Worm (Caenorhabditis elegans) whole organism, L1 larva: ENCODE data around the gene spe-18.

ENCODE experiments used
- C04F5.9 ChIP-seq: sonication (generic microtip); optimal IDR thresholded peaks from 2 replicates; lab custom pipeline; 2016; ENCODE audit warnings: missing genetic modification characterization, missing compliant biosample characterization
- Y116A8C.19 ChIP-seq: sonication (generic microtip); optimal IDR thresholded peaks from 2 replicates; lab custom pipeline; 2016; ENCODE audit warnings: missing compliant biosample characterization, missing genetic modification characterization, borderline replicate concordance
- alr-1 ChIP-seq: fragments of 200-800 bp; sonication (Bioruptor generic); optimal IDR thresholded peaks from 2 replicates; lab custom pipeline; 2018; ENCODE audit warnings: borderline replicate concordance, mild to moderate bottlenecking, missing genetic modification characterization, missing compliant biosample characterization
- aly-2 ChIP-seq: fragments of 150-350 bp; optimal IDR thresholded peaks from 2 replicates; lab custom pipeline; 2014; ENCODE audit warnings: missing biosample characterization, missing genetic modification characterization
- ama-1 ChIP-seq: fragments of 150-350 bp; optimal IDR thresholded peaks from 2 replicates; lab custom pipeline; 2014
- ceh-63 ChIP-seq: fragments of 200-800 bp; sonication (Bioruptor generic); optimal IDR thresholded peaks from 2 replicates; lab custom pipeline; 2018; ENCODE audit warnings: mild to moderate bottlenecking, missing genetic modification characterization, missing compliant biosample characterization
- ceh-82 ChIP-seq, 3 experiments: fragments of 150-350 bp in 1 of 3; sonication (generic microtip) in 2 of 3; optimal IDR thresholded peaks; 2 replicates each; lab custom pipeline; 2014 to 2017; ENCODE audit warnings: missing biosample characterization in 3 of 3, missing genetic modification characterization in 3 of 3
- ceh-90 ChIP-seq: sonication (generic microtip); optimal IDR thresholded peaks from 2 replicates; lab custom pipeline; 2016; ENCODE audit warnings: missing genetic modification characterization, missing compliant biosample characterization
- dpl-1 ChIP-seq, 3 experiments: fragments of 150-350 bp in 2 of 3; sonication (generic microtip) in 1 of 3; optimal IDR thresholded peaks; 2 replicates each; lab custom pipeline; 2014 to 2017; ENCODE audit warnings: missing biosample characterization in 3 of 3, missing genetic modification characterization in 3 of 3, missing genetic modification reagents in 3 of 3
- dsc-1 ChIP-seq: sonication (generic microtip); optimal IDR thresholded peaks from 2 replicates; lab custom pipeline; 2016; ENCODE audit warnings: mild to moderate bottlenecking, missing genetic modification characterization, missing compliant biosample characterization
- efl-1 ChIP-seq, 4 experiments: fragments of 150-350 bp; optimal IDR thresholded peaks in 3 of 4; peaks in 1 of 4; 1 replicate in 1 of 4; 2 replicates in 3 of 4; lab custom pipeline; 2014; ENCODE audit warnings: missing biosample characterization in 2 of 4, missing genetic modification characterization in 2 of 4, missing genetic modification reagents in 2 of 4
- egl-13 ChIP-seq: sonication (generic microtip); optimal IDR thresholded peaks from 2 replicates; lab custom pipeline; 2016; ENCODE audit warnings: missing genotype, missing genetic modification reagents, missing genetic modification characterization, missing compliant biosample characterization
- egl-27 ChIP-seq, 2 experiments: fragments of 150-350 bp in 1 of 2; sonication (generic microtip); optimal IDR thresholded peaks; 3 replicates each; lab custom pipeline; 2017 to 2018; ENCODE audit warnings: missing biosample characterization in 2 of 2, missing genetic modification characterization in 2 of 2, missing genetic modification reagents in 2 of 2
- elt-3 ChIP-seq, 6 experiments: fragments of 150-350 bp in 1 of 6; sonication (generic microtip); optimal IDR thresholded peaks; 2 replicates each; lab custom pipeline; 2017 to 2018; ENCODE audit warnings: missing biosample characterization in 6 of 6, missing genetic modification characterization in 6 of 6, inconsistent platforms in 1 of 6
- fkh-10 ChIP-seq: sonication (generic microtip); optimal IDR thresholded peaks from 2 replicates; lab custom pipeline; 2017; ENCODE audit warnings: missing biosample characterization, missing genetic modification reagents, missing genetic modification characterization
- fkh-8 ChIP-seq: sonication (generic microtip); optimal IDR thresholded peaks from 2 replicates; lab custom pipeline; 2016; ENCODE audit warnings: mild to moderate bottlenecking, missing genetic modification characterization, missing compliant biosample characterization
- grh-1 ChIP-seq: fragments of 200-800 bp; sonication (Bioruptor generic); IDR thresholded peaks from 2 replicates; pipeline ENCODE4 v1.3.6; 2022; ENCODE audit warnings: missing genetic modification reagents, missing genetic modification characterization, missing compliant biosample characterization
- hlh-17 ChIP-seq: fragments of 200-800 bp; sonication (Bioruptor generic); optimal IDR thresholded peaks from 2 replicates; lab custom pipeline; 2018; ENCODE audit warnings: missing genetic modification characterization, mild to moderate bottlenecking, missing compliant biosample characterization, moderate library complexity, borderline replicate concordance
- hlh-4 ChIP-seq: sonication (generic microtip); optimal IDR thresholded peaks from 2 replicates; lab custom pipeline; 2016; ENCODE audit warnings: mild to moderate bottlenecking, missing genetic modification characterization, missing compliant biosample characterization
- irx-1 ChIP-seq: sonication (generic microtip); optimal IDR thresholded peaks from 2 replicates; lab custom pipeline; 2016; ENCODE audit warnings: missing genetic modification characterization, missing compliant biosample characterization
- lin-39 ChIP-seq: fragments of 150-350 bp; optimal IDR thresholded peaks from 2 replicates; lab custom pipeline; 2014; ENCODE audit warnings: missing biosample characterization, missing genetic modification reagents, missing genetic modification characterization
- lir-3 ChIP-seq: sonication (generic microtip); optimal IDR thresholded peaks from 2 replicates; lab custom pipeline; 2016; ENCODE audit warnings: mild to moderate bottlenecking, missing genetic modification characterization, moderate library complexity, missing compliant biosample characterization; ENCODE audit not compliant: poor library complexity
- mdl-1 ChIP-seq, 2 experiments: fragments of 150-350 bp; optimal IDR thresholded peaks; 2 replicates each; lab custom pipeline; 2014 to 2017; ENCODE audit warnings: missing biosample characterization in 2 of 2, missing genetic modification characterization in 2 of 2, inconsistent platforms in 1 of 2
- mef-2 ChIP-seq: fragments of 150-350 bp; optimal IDR thresholded peaks from 2 replicates; lab custom pipeline; 2014; ENCODE audit warnings: missing biosample characterization, missing genetic modification characterization
- mep-1 ChIP-seq: fragments of 150-350 bp; optimal IDR thresholded peaks from 2 replicates; lab custom pipeline; 2014; ENCODE audit warnings: missing biosample characterization, missing genetic modification characterization
- nhr-19 ChIP-seq: fragments of 200-800 bp; sonication (Bioruptor generic); conservative IDR thresholded peaks from 2 replicates; pipeline ENCODE4 v1.3.6; 2022; ENCODE audit warnings: missing genetic modification characterization, missing compliant biosample characterization
- nhr-71 ChIP-seq: sonication (generic microtip); optimal IDR thresholded peaks from 2 replicates; lab custom pipeline; 2016; ENCODE audit warnings: mild to moderate bottlenecking, missing genetic modification characterization, moderate library complexity, missing compliant biosample characterization
- nhr-76 ChIP-seq: sonication (generic microtip); optimal IDR thresholded peaks from 2 replicates; lab custom pipeline; 2017; ENCODE audit warnings: missing biosample characterization, missing genetic modification characterization
- nhr-77 ChIP-seq: fragments of 150-350 bp; optimal IDR thresholded peaks from 2 replicates; lab custom pipeline; 2014; ENCODE audit warnings: missing biosample characterization, missing genetic modification characterization
- nhr-84 ChIP-seq: sonication (generic microtip); optimal IDR thresholded peaks from 2 replicates; lab custom pipeline; 2017; ENCODE audit warnings: missing biosample characterization, missing genetic modification characterization
- nhr-85 ChIP-seq: sonication (generic microtip); peaks from one replicate; lab custom pipeline; 2016; ENCODE audit warnings: missing genetic modification characterization, inconsistent platforms, missing compliant biosample characterization
- pag-3 ChIP-seq: sonication (generic microtip); optimal IDR thresholded peaks from 2 replicates; lab custom pipeline; 2017; ENCODE audit warnings: missing genetic modification characterization, mild to moderate bottlenecking, missing compliant biosample characterization, antibody characterized with exemption, borderline replicate concordance; ENCODE audit not compliant: insufficient read depth
- pax-3 ChIP-seq: fragments of 200-800 bp; sonication (Bioruptor generic); optimal IDR thresholded peaks from 2 replicates; lab custom pipeline; 2018; ENCODE audit warnings: mild to moderate bottlenecking, missing genetic modification characterization, moderate library complexity, missing compliant biosample characterization
- rnt-1 ChIP-seq: sonication (generic microtip); optimal IDR thresholded peaks from 2 replicates; lab custom pipeline; 2016; ENCODE audit warnings: mild to moderate bottlenecking, missing genetic modification characterization, moderate library complexity, missing compliant biosample characterization
- snpc-4 ChIP-seq: fragments of 150-350 bp; optimal IDR thresholded peaks from 2 replicates; lab custom pipeline; 2014; ENCODE audit warnings: missing biosample characterization, missing genetic modification characterization
- sox-4 ChIP-seq: sonication (generic microtip); optimal IDR thresholded peaks from 2 replicates; lab custom pipeline; 2016; ENCODE audit warnings: missing genetic modification characterization, missing compliant biosample characterization
- sup-37 ChIP-seq: fragments of 200-800 bp; sonication (Bioruptor generic); optimal IDR thresholded peaks from 2 replicates; lab custom pipeline; 2018; ENCODE audit warnings: mild to moderate bottlenecking, missing genetic modification characterization, missing compliant biosample characterization
- tbx-2 ChIP-seq: sonication (generic microtip); optimal IDR thresholded peaks from 2 replicates; lab custom pipeline; 2016; ENCODE audit warnings: missing genetic modification characterization, missing compliant biosample characterization
- unc-130 ChIP-seq: fragments of 150-350 bp; optimal IDR thresholded peaks from 2 replicates; lab custom pipeline; 2017; ENCODE audit warnings: missing biosample characterization, missing genetic modification characterization, inconsistent platforms
- unc-62 ChIP-seq: fragments of 150-350 bp; optimal IDR thresholded peaks from 2 replicates; lab custom pipeline; 2014; ENCODE audit warnings: missing biosample characterization, missing genetic modification reagents, missing genetic modification characterization
- zip-4 ChIP-seq: fragments of 200-800 bp; sonication (Bioruptor generic); optimal IDR thresholded peaks from 2 replicates; lab custom pipeline; 2018; ENCODE audit warnings: mild to moderate bottlenecking, missing genetic modification characterization, moderate library complexity, missing compliant biosample characterization
- ztf-4 ChIP-seq: fragments of 150-350 bp; optimal IDR thresholded peaks from 2 replicates; lab custom pipeline; 2014; ENCODE audit warnings: missing biosample characterization, missing genetic modification characterization

spe-18 gene

ce11 chrII:13165683-13166259 lies 12.6 kb upstream of the spe-18 start, which contains the start of gene moe-3 (continued):
- TF ChIP-seq egl-27 (tag; optimal IDR thresholded peaks at IDR 0.05; lab: Kevin White, UChicago) (no peak), dpl-1 (GFP tag; optimal IDR thresholded peaks at IDR 0.05; lab: Kevin White, UChicago) (peak in 1 of 3 experiments; percentile 17)

- TF ChIP-seq nhr-77 (no peak), nhr-71 (tag; lab: Kevin White, UChicago) (no peak), zip-4 (GFP tag; lab: Kevin White, UChicago) (no peak), nhr-84 (tag; lab: Kevin White, UChicago) (no peak), ceh-63 (GFP tag; lab: Kevin White, UChicago) (no peak), sox-4 (no peak), fkh-10 (GFP tag; lab: Kevin White, UChicago) (no peak), fkh-8 (no peak), elt-3 (tag; optimal IDR thresholded peaks at IDR 0.05; lab: Kevin White, UChicago) (no peak), tbx-2 (tag; lab: Kevin White, UChicago) (no peak), rnt-1 (tag; lab: Kevin White, UChicago) (no peak), ceh-90 (tag; lab: Kevin White, UChicago) (no peak), ceh-82 (tag; optimal IDR thresholded peaks at IDR 0.05; lab: Kevin White, UChicago) (no peak)
Measured at ce11 chrII:13164062-13164461, 10.9 kb upstream of the spe-18 start.

ce11 chrII:13163009-13163408 lies 9.8 kb upstream of the spe-18 start:
- TF ChIP-seq pax-3 (tag; lab: Kevin White, UChicago): no peak
- TF ChIP-seq grh-1: no peak
- TF ChIP-seq, all 84 proteins: peak for 0

ce11 chrII:13159869-13160268 lies 6.7 kb upstream of the spe-18 start:
- no peak for TF ChIP-seq efl-1 (optimal IDR thresholded peaks at IDR 0.05; lab: Kevin White, UChicago)
- TF ChIP-seq efl-1 (GFP tag; optimal IDR thresholded peaks at IDR 0.05 in 1 of 2; lab: Kevin White, UChicago): peak in 1 of 2 experiments; percentile 91
- no peak for TF ChIP-seq lir-3 (tag; lab: Kevin White, UChicago)
- TF ChIP-seq aly-2 (tag; lab: Kevin White, UChicago): no peak
- no peak for TF ChIP-seq sup-37 (GFP tag; lab: Kevin White, UChicago)
- TF ChIP-seq nhr-77: no peak

- peak; percentile 69 for TF ChIP-seq C04F5.9 (tag; lab: Kevin White, UChicago)
- TF ChIP-seq ama-1 (lab: Kevin White, UChicago): peak; percentile 3
- TF ChIP-seq elt-3 (tag; optimal IDR thresholded peaks at IDR 0.05; lab: Kevin White, UChicago): peak in 2 of 6 experiments; percentile 76 to 85
- TF ChIP-seq sox-4: peak; percentile 33
- peak; percentile 13 for TF ChIP-seq mef-2 (tag; lab: Kevin White, UChicago)
- TF ChIP-seq nhr-85: peak; percentile 90
- TF ChIP-seq snpc-4 (tag; lab: Kevin White, UChicago): peak; percentile 90
- peak; percentile 49 for TF ChIP-seq egl-13
- no peak for TF ChIP-seq nhr-76 (tag; lab: Kevin White, UChicago)
- no peak for TF ChIP-seq Y116A8C.19 (tag; lab: Kevin White, UChicago)
- peak; percentile 61 for TF ChIP-seq zip-4 (GFP tag; lab: Kevin White, UChicago)
- TF ChIP-seq unc-62 (GFP tag; lab: Kevin White, UChicago): no peak
- TF ChIP-seq pag-3 (tag; lab: Kevin White, UChicago): no peak
- TF ChIP-seq lin-39 (tag; lab: Kevin White, UChicago): peak; percentile 83
- TF ChIP-seq hlh-4 (tag; lab: Kevin White, UChicago): no peak
- peak; percentile 78 for TF ChIP-seq unc-130
- no peak for TF ChIP-seq alr-1 (tag; lab: Kevin White, UChicago)
- peak; percentile 22 for TF ChIP-seq ztf-4 (tag; lab: Kevin White, UChicago)
- peak; percentile 78 for TF ChIP-seq fkh-8
- peak; percentile 89 for TF ChIP-seq irx-1 (tag; lab: Kevin White, UChicago)
- TF ChIP-seq ceh-82 (tag; optimal IDR thresholded peaks at IDR 0.05; lab: Kevin White, UChicago): peak; percentile 78 to 92 (median 88)
- no peak for TF ChIP-seq nhr-84 (tag; lab: Kevin White, UChicago)
- TF ChIP-seq dsc-1 (tag; lab: Kevin White, UChicago): peak; percentile 87
- peak; percentile 95 for TF ChIP-seq mep-1
- peak; percentile 96 for TF ChIP-seq rnt-1 (tag; lab: Kevin White, UChicago)
- TF ChIP-seq hlh-17: no peak
- TF ChIP-seq mdl-1 (tag; optimal IDR thresholded peaks at IDR 0.05; lab: Kevin White, UChicago): peak in 1 of 2 experiments; percentile 74
- TF ChIP-seq nhr-19 (GFP tag; lab: Robert Waterston, UW): peak; percentile 92
Measured at ce11 chrII:13156971-13157370, 3.8 kb upstream of the spe-18 start, which contains the start of the genes hpr-17 and F32A11.1. Gene hpr-17 (minus strand): TSS chrII:13157047. Gene F32A11.1 (plus strand): TSS chrII:13157329.
